Worm (Caenorhabditis elegans): Measurements from ENCODE around the gene srd-39.

DNA sequence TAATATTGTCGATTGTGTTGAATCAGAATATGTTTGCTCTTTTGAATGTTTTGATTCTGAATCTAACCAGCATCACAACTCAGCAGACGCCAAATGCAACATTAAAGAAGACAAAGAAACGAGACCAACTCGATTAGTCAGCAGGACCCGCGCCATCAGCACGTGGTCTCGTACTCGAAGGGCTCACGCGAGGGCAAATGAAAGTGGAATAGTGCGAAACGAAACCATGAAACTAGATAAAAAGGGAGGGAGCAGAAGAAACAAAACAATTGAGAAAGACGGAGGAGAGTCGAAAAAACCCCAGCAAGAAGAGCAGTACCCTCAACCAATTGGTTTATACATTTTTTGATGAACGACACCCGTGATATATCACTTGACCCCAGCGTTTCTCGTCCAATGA, 36.6 kb upstream of the srd-39 start:
- no peak for TF ChIP-seq F49E8.2 (tag; optimal IDR thresholded peaks at IDR 0.05; ENCODE audit: insufficient read depth)
- TF ChIP-seq mcd-1 (GFP tag; IDR thresholded peaks at IDR 0.05) = no peak
- TF ChIP-seq madf-8 (GFP tag; conservative IDR thresholded peaks at IDR 0.05) = no peak
- no peak for TF ChIP-seq lag-1 (GFP tag; IDR thresholded peaks at IDR 0.05)
- TF ChIP-seq unc-130 (GFP tag; optimal IDR thresholded peaks at IDR 0.05) = no peak
- TF ChIP-seq ama-1 (optimal IDR thresholded peaks at IDR 0.05) = no peak
- TF ChIP-seq ama-1 (GFP tag; optimal IDR thresholded peaks at IDR 0.05) = no peak
- no peak for TF ChIP-seq snpc-4 (GFP tag; optimal IDR thresholded peaks at IDR 0.05)
- TF ChIP-seq snpc-4 (tag; optimal IDR thresholded peaks at IDR 0.05) = no peak
- TF ChIP-seq zfh-2 (GFP tag; conservative IDR thresholded peaks at IDR 0.05) = no peak
- no peak for TF ChIP-seq lin-54 (GFP tag; optimal IDR thresholded peaks at IDR 0.05)
